Fruit fly (Drosophila melanogaster) whole organism, embryonic: ENCODE measurements around the gene CG17625.

Source experiments
- Asciz ChIP-seq: fragments of 200-800 bp; sonication (Bioruptor generic); optimal IDR thresholded peaks from 2 replicates; lab custom pipeline; 2017; ENCODE audit warnings: missing biosample characterization, mild to moderate bottlenecking, missing genetic modification characterization, missing genetic modification reagents
- CG10209 ChIP-seq: fragments of 200-800 bp; sonication (Bioruptor generic); optimal IDR thresholded peaks from 3 replicates; lab custom pipeline; 2017; ENCODE audit warnings: missing biosample characterization, mild to moderate bottlenecking, missing genetic modification characterization, missing genetic modification reagents
- CG10431 ChIP-seq: fragments of 200-800 bp; sonication (Bioruptor generic); optimal IDR thresholded peaks from 3 replicates; lab custom pipeline; 2018; ENCODE audit warnings: missing biosample characterization, mild to moderate bottlenecking, missing genetic modification characterization
- CG10543 ChIP-seq: fragments of 200-800 bp; sonication (Bioruptor generic); optimal IDR thresholded peaks from 3 replicates; lab custom pipeline; 2017; ENCODE audit warnings: missing biosample characterization, mild to moderate bottlenecking, missing genetic modification characterization, moderate library complexity
- CG10979 ChIP-seq: fragments of 200-800 bp; sonication (Bioruptor generic); optimal IDR thresholded peaks from 2 replicates; lab custom pipeline; 2018; ENCODE audit warnings: missing biosample characterization, mild to moderate bottlenecking, missing genetic modification characterization, moderate library complexity
- CG11247 ChIP-seq: fragments of 200-800 bp; sonication (Bioruptor generic); IDR thresholded peaks from 2 replicates; pipeline ENCODE4 v1.3.6; 2022; ENCODE audit warnings: missing biosample characterization, missing genetic modification characterization
- CG12391 ChIP-seq: fragments of 200-800 bp; sonication (Bioruptor generic); optimal IDR thresholded peaks from 3 replicates; lab custom pipeline; 2018; ENCODE audit warnings: missing biosample characterization, mild to moderate bottlenecking, missing genetic modification characterization, moderate library complexity
- CG12769 ChIP-seq: fragments of 200-800 bp; sonication (Bioruptor generic); optimal IDR thresholded peaks from 2 replicates; lab custom pipeline; 2019; ENCODE audit warnings: missing biosample characterization, mild to moderate bottlenecking, missing genetic modification characterization, moderate library complexity
- CG13296 ChIP-seq: fragments of 200-800 bp; sonication (Bioruptor generic); optimal IDR thresholded peaks from 3 replicates; lab custom pipeline; 2018; ENCODE audit warnings: missing biosample characterization, mild to moderate bottlenecking, missing genetic modification characterization
- CG18599 ChIP-seq: fragments of 200-800 bp; sonication (Bioruptor generic); optimal IDR thresholded peaks from 3 replicates; lab custom pipeline; 2017; ENCODE audit warnings: missing biosample characterization, missing genetic modification characterization, mild to moderate bottlenecking, moderate library complexity, missing genetic modification reagents
- CG2199 ChIP-seq: fragments of 200-800 bp; sonication (Bioruptor generic); IDR thresholded peaks from 3 replicates; pipeline ENCODE4 v1.3.6; 2022; ENCODE audit warnings: missing biosample characterization, missing genetic modification characterization
- CG2678 ChIP-seq: fragments of 200-800 bp; sonication (Bioruptor generic); optimal IDR thresholded peaks from 3 replicates; lab custom pipeline; 2019; ENCODE audit warnings: missing biosample characterization, mild to moderate bottlenecking, missing genetic modification characterization, moderate library complexity
- CG4328 ChIP-seq: fragments of 200-800 bp; sonication (Bioruptor generic); optimal IDR thresholded peaks from 3 replicates; lab custom pipeline; 2017; ENCODE audit warnings: missing biosample characterization, missing genetic modification reagents, missing genetic modification characterization
- CG6813 ChIP-seq: fragments of 200-800 bp; sonication (Bioruptor generic); optimal IDR thresholded peaks from 2 replicates; lab custom pipeline; 2017; ENCODE audit warnings: missing biosample characterization, missing genetic modification characterization, mild to moderate bottlenecking, moderate library complexity, missing genetic modification reagents
- CG7372 ChIP-seq: fragments of 200-800 bp; sonication (Bioruptor generic); IDR thresholded peaks from 2 replicates; pipeline ENCODE4 v1.3.6; 2022; ENCODE audit warnings: missing biosample characterization, missing genetic modification characterization
- CG9215 ChIP-seq: fragments of 200-800 bp; sonication (Bioruptor generic); IDR thresholded peaks from 2 replicates; pipeline ENCODE4 v1.3.6; 2022; ENCODE audit warnings: missing biosample characterization, missing genetic modification characterization
- Camta ChIP-seq: fragments of 200-800 bp; sonication (Bioruptor generic); optimal IDR thresholded peaks from 2 replicates; lab custom pipeline; 2016; ENCODE audit warnings: missing biosample characterization, missing genetic modification characterization
- E2f2 ChIP-seq: fragments of 200-800 bp; sonication (Bioruptor generic); IDR thresholded peaks from 2 replicates; pipeline ENCODE4 v1.3.6; 2022; ENCODE audit warnings: missing biosample characterization, missing genetic modification characterization
- Ets97D ChIP-seq: fragments of 200-800 bp; sonication (Bioruptor generic); optimal IDR thresholded peaks from 3 replicates; lab custom pipeline; 2016; ENCODE audit warnings: missing biosample characterization, missing genetic modification characterization
- Fer1 ChIP-seq: fragments of 200-800 bp; sonication (Bioruptor generic); optimal IDR thresholded peaks from 2 replicates; lab custom pipeline; 2017; ENCODE audit warnings: missing biosample characterization, mild to moderate bottlenecking, missing genetic modification characterization
- Hmr ChIP-seq: fragments of 200-800 bp; sonication (Bioruptor generic); optimal IDR thresholded peaks from 3 replicates; lab custom pipeline; 2017; ENCODE audit warnings: mild to moderate bottlenecking, missing biosample characterization, missing genetic modification reagents, missing genetic modification characterization
- MTF-1 ChIP-seq: fragments of 200-800 bp; sonication (Bioruptor generic); optimal IDR thresholded peaks from 2 replicates; lab custom pipeline; 2018; ENCODE audit warnings: missing biosample characterization, mild to moderate bottlenecking, missing genetic modification characterization, borderline replicate concordance
- Med ChIP-seq: fragments of 200-800 bp; sonication (Bioruptor generic); peaks from one replicate; lab custom pipeline; 2016; ENCODE audit warnings: missing biosample characterization, missing genetic modification characterization, mild to moderate bottlenecking, inconsistent platforms, moderate library complexity
- Meics ChIP-seq: fragments of 200-800 bp; sonication (Bioruptor generic); optimal IDR thresholded peaks from 2 replicates; lab custom pipeline; 2017; ENCODE audit warnings: missing biosample characterization, mild to moderate bottlenecking, missing genetic modification characterization
- Pdp1 ChIP-seq, 2 experiments: fragments of 200-800 bp; sonication (Bioruptor generic); optimal IDR thresholded peaks; 3 replicates each; lab custom pipeline; 2016; ENCODE audit warnings: missing biosample characterization in 2 of 2, missing genetic modification characterization in 2 of 2, mild to moderate bottlenecking in 1 of 2, moderate library complexity in 1 of 2
- Rfx ChIP-seq: fragments of 200-800 bp; sonication (Bioruptor generic); IDR thresholded peaks from 2 replicates; pipeline ENCODE4 v1.3.6; 2022; ENCODE audit warnings: missing biosample characterization, missing genetic modification characterization
- Vsx1 ChIP-seq: fragments of 200-800 bp; sonication (Bioruptor generic); optimal IDR thresholded peaks from 2 replicates; lab custom pipeline; 2017; ENCODE audit warnings: missing biosample characterization, mild to moderate bottlenecking, missing genetic modification characterization, missing genetic modification reagents
- Xrp1 ChIP-seq: fragments of 200-800 bp; sonication (Bioruptor generic); IDR thresholded peaks from 2 replicates; pipeline ENCODE4 v1.3.6; 2022; ENCODE audit warnings: missing biosample characterization, missing genetic modification characterization
- ash1 ChIP-seq: fragments of 200-800 bp; sonication (Bioruptor generic); optimal IDR thresholded peaks from 2 replicates; lab custom pipeline; 2018; ENCODE audit warnings: missing biosample characterization, mild to moderate bottlenecking, missing genetic modification characterization
- bbx ChIP-seq: fragments of 200-800 bp; sonication (Bioruptor generic); IDR thresholded peaks from 2 replicates; pipeline ENCODE4 v1.3.6; 2022; ENCODE audit warnings: missing biosample characterization, missing genetic modification characterization; ENCODE audit not compliant: partially characterized antibody
- cg ChIP-seq: fragments of 200-800 bp; sonication (Bioruptor generic); optimal IDR thresholded peaks from 3 replicates; lab custom pipeline; 2019; ENCODE audit warnings: missing biosample characterization, mild to moderate bottlenecking, missing genetic modification characterization, moderate library complexity
- croc ChIP-seq: fragments of 200-800 bp; sonication (Bioruptor generic); conservative IDR thresholded peaks from 3 replicates; pipeline ENCODE4 v1.3.6; 2022; ENCODE audit warnings: missing biosample characterization, missing genetic modification characterization
- exex ChIP-seq: fragments of 200-800 bp; sonication (Bioruptor generic); optimal IDR thresholded peaks from 4 replicates; lab custom pipeline; 2018; ENCODE audit warnings: missing biosample characterization, mild to moderate bottlenecking, missing genetic modification characterization, moderate library complexity
- eyg ChIP-seq: fragments of 200-800 bp; sonication (Bioruptor generic); optimal IDR thresholded peaks from 3 replicates; lab custom pipeline; 2016; ENCODE audit warnings: missing biosample characterization, missing genetic modification characterization
- fd64A ChIP-seq: fragments of 200-800 bp; sonication (Bioruptor generic); optimal IDR thresholded peaks from 3 replicates; lab custom pipeline; 2018; ENCODE audit warnings: missing biosample characterization, mild to moderate bottlenecking, missing genetic modification characterization
- kay ChIP-seq: fragments of 200-800 bp; sonication (Bioruptor generic); optimal IDR thresholded peaks from 2 replicates; lab custom pipeline; 2016; ENCODE audit warnings: missing biosample characterization, missing genetic modification characterization
- knrl ChIP-seq: fragments of 200-800 bp; sonication (Bioruptor generic); IDR thresholded peaks from 3 replicates; pipeline ENCODE4 v1.3.6; 2022; ENCODE audit warnings: missing biosample characterization, missing genetic modification characterization; ENCODE audit not compliant: partially characterized antibody
- nom ChIP-seq: fragments of 200-800 bp; sonication (Bioruptor generic); optimal IDR thresholded peaks from 2 replicates; lab custom pipeline; 2017; ENCODE audit warnings: missing biosample characterization, missing genetic modification characterization, mild to moderate bottlenecking, moderate library complexity, missing genetic modification reagents
- pum ChIP-seq: fragments of 200-800 bp; sonication (Bioruptor generic); optimal IDR thresholded peaks from 2 replicates; lab custom pipeline; 2016; ENCODE audit warnings: missing biosample characterization, missing genetic modification characterization
- repo ChIP-seq: fragments of 200-800 bp; sonication (Bioruptor generic); optimal IDR thresholded peaks from 2 replicates; lab custom pipeline; 2016; ENCODE audit warnings: missing biosample characterization, missing genetic modification characterization
- sens ChIP-seq: fragments of 200-800 bp; sonication (Bioruptor generic); peaks from one replicate; lab custom pipeline; 2016; ENCODE audit warnings: missing biosample characterization, missing genetic modification characterization
- sisA ChIP-seq: fragments of 200-800 bp; sonication (Bioruptor generic); IDR thresholded peaks from 2 replicates; pipeline ENCODE4 v1.3.6; 2022; ENCODE audit warnings: missing biosample characterization, missing genetic modification characterization
- sug ChIP-seq: fragments of 200-800 bp; optimal IDR thresholded peaks from 2 replicates; lab custom pipeline; 2019; ENCODE audit warnings: missing biosample characterization, mild to moderate bottlenecking, missing genetic modification characterization, moderate library complexity
- trh ChIP-seq: fragments of 200-800 bp; sonication (Bioruptor generic); optimal IDR thresholded peaks from 2 replicates; lab custom pipeline; 2016; ENCODE audit warnings: missing biosample characterization, missing genetic modification characterization
- wek ChIP-seq: fragments of 200-800 bp; sonication (Bioruptor generic); optimal IDR thresholded peaks from 3 replicates; lab custom pipeline; 2018; ENCODE audit warnings: missing biosample characterization, mild to moderate bottlenecking, missing genetic modification characterization, moderate library complexity
- wor ChIP-seq: fragments of 200-800 bp; sonication (Bioruptor generic); IDR thresholded peaks from 2 replicates; pipeline ENCODE4 v1.3.6; 2022; ENCODE audit warnings: missing biosample characterization, missing genetic modification characterization
- z ChIP-seq: fragments of 200-800 bp; sonication (Bioruptor generic); IDR thresholded peaks from 3 replicates; pipeline ENCODE4 v1.3.6; 2022; ENCODE audit warnings: missing biosample characterization, missing genetic modification characterization

Gene CG17625

DNA sequence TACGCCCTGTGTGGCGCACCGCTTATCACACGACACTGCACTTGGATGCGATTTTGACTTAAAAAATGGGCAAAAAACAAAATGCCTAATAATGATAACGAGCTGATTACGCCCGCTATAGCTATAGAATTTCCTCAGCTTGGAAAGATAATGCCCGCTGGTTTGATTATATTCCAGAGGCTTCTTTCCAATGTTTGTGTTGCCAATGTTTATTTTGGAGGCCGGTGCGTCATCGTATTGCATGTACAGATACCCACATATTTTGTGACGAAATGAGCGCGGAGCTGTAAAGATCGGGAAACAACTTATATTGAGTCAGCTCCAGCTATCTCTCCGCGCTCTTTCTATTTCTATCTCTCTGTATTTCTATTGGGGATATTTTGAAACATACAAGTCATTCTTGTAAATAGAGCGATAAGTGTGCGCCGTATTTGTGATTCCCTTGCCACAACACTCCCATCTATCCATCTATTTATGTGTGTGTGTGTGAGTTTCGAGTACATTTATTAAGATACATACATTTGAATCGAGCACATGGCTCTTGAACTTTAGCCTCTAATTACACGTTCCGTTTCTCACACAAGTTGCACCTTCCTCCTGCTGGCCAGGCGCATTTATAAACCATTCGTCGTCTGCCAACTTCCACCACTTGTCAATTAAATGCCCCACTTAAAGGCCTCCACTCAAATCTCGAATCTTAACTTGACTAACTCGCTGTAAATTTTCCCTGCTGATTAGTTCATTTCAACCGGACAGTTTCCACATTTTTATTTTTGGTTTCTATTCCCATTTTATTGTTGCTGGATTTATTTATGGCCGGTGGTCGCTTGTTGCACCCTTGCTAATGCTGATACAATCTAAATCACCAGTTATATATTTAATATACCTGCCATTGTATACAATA is 2.4 kb upstream of the CG17625 start:
- peak in 1 of 2 experiments; percentile 63 for TF ChIP-seq Pdp1 (GFP tag; optimal IDR thresholded peaks at IDR 0.05; lab: Kevin White, UChicago)
- no peak for TF ChIP-seq Ets97D
- no peak for TF ChIP-seq CG10431 (GFP tag; lab: Kevin White, UChicago)
- TF ChIP-seq Med (GFP tag; lab: Kevin White, UChicago), result peak; percentile 76
- TF ChIP-seq Vsx1 (GFP tag; lab: Kevin White, UChicago), result no peak
- 0 out of 2 replicates have a peak, but pooled peaks have one; percentile 18 for TF ChIP-seq Xrp1
- TF ChIP-seq Camta (GFP tag; lab: Kevin White, UChicago), result peak; percentile 9
- no peak for TF ChIP-seq knrl (GFP tag; lab: Robert Waterston, UW)
- peak; percentile 13 for TF ChIP-seq eyg
- peak; percentile 90 for TF ChIP-seq exex (tag; lab: Kevin White, UChicago)
- TF ChIP-seq fd64A (GFP tag; lab: Kevin White, UChicago), result peak; percentile 45
- no peak for TF ChIP-seq repo (GFP tag; lab: Kevin White, UChicago)
- peak; percentile 55 for TF ChIP-seq Hmr (GFP tag; lab: Kevin White, UChicago)
- 0 out of 2 replicates have a peak, but pooled peaks have one; percentile 31 for TF ChIP-seq CG7372
- peak; percentile 41 for TF ChIP-seq nom (GFP tag; lab: Kevin White, UChicago)
- peak; percentile 27 for TF ChIP-seq MTF-1 (GFP tag; lab: Kevin White, UChicago)
- TF ChIP-seq CG12391 (tag; lab: Kevin White, UChicago), result no peak
- peak; percentile 41 for TF ChIP-seq Asciz
- TF ChIP-seq pum (GFP tag; lab: Kevin White, UChicago), result no peak
- peak; percentile 49 for TF ChIP-seq sens (GFP tag; lab: Kevin White, UChicago)
- no peak for TF ChIP-seq trh (GFP tag; lab: Kevin White, UChicago)
- TF ChIP-seq CG11247, result no peak
- no peak for TF ChIP-seq sisA (GFP tag; lab: Robert Waterston, UW)
- peak; percentile 48 for TF ChIP-seq CG12769 (tag; lab: Kevin White, UChicago)
- no peak for TF ChIP-seq croc (GFP tag; lab: Robert Waterston, UW)
- peak; percentile 27 for TF ChIP-seq Fer1 (GFP tag; lab: Kevin White, UChicago)
- 0 out of 2 replicates have a peak, but pooled peaks have one; percentile 25 for TF ChIP-seq bbx (GFP tag; lab: Robert Waterston, UW)
- TF ChIP-seq CG2199 (GFP tag; lab: Robert Waterston, UW), result 0 out of 3 replicates have a peak, but pooled peaks have one; percentile 63
- TF ChIP-seq CG18599, result peak; percentile 6
- TF ChIP-seq CG10979, result peak; percentile 1
- TF ChIP-seq Rfx (GFP tag; lab: Robert Waterston, UW), result no peak
- no peak for TF ChIP-seq E2f2
- peak; percentile 30 for TF ChIP-seq sug (tag; lab: Kevin White, UChicago)
- TF ChIP-seq Meics (GFP tag; lab: Kevin White, UChicago), result peak; percentile 19
- TF ChIP-seq kay (GFP tag; lab: Kevin White, UChicago), result peak; percentile 42
- no peak for TF ChIP-seq ash1 (GFP tag; lab: Kevin White, UChicago)
- TF ChIP-seq CG10543 (GFP tag; lab: Kevin White, UChicago), result peak; percentile 30
- TF ChIP-seq cg (GFP tag; lab: Kevin White, UChicago), result peak; percentile 45
- TF ChIP-seq wek (GFP tag; lab: Kevin White, UChicago), result peak; percentile 43
- TF ChIP-seq wor (GFP tag; lab: Robert Waterston, UW), result no peak
- peak; percentile 3 for TF ChIP-seq CG4328 (GFP tag; lab: Kevin White, UChicago)
- TF ChIP-seq CG10209 (GFP tag; lab: Kevin White, UChicago), result no peak
- TF ChIP-seq z (GFP tag; lab: Robert Waterston, UW), result 0 out of 3 replicates have a peak, but pooled peaks have one; percentile 46
- peak; percentile 32 for TF ChIP-seq CG13296 (GFP tag; lab: Kevin White, UChicago)
- TF ChIP-seq CG6813, result peak; percentile 12
- TF ChIP-seq CG9215 (GFP tag; lab: Robert Waterston, UW), result no peak
- TF ChIP-seq CG2678 (tag; lab: Kevin White, UChicago), result peak; percentile 16
